Worm (Caenorhabditis elegans): ENCODE data around the gene twk-13.

ce11 chrV:12317894-12318553 lies 19.8 kb downstream of the twk-13 start, which contains the start of the genes R04F11.5 and R04F11.2:
- TF ChIP-seq dao-5 (tag; optimal IDR thresholded peaks at IDR 0.05) (no peak), W03F9.2 (tag; optimal IDR thresholded peaks at IDR 0.05) (peak; percentile 83), him-1 (tag; optimal IDR thresholded peaks at IDR 0.05) (peak; percentile 76)

Data from whole organism, L4/young adult.